Worm (Caenorhabditis elegans) whole organism, midembryonic: ENCODE results near the gene nas-15.
A peak's percentile ranks its signal among the peaks of the same experiment; 100 is the strongest.

Source experiments
- T22C8.4 ChIP-seq: fragments of 200-800 bp; sonication (Bioruptor generic); IDR thresholded peaks from 2 replicates; pipeline ENCODE4 v1.3.6; 2022; ENCODE audit warnings: missing genetic modification characterization, missing compliant biosample characterization
- cog-1 ChIP-seq: sonication (generic microtip); optimal IDR thresholded peaks from 2 replicates; lab custom pipeline; 2016; ENCODE audit warnings: missing genetic modification characterization, missing compliant biosample characterization
- flt-1 ChIP-seq: fragments of 200-800 bp; sonication (Bioruptor generic); IDR thresholded peaks from 2 replicates; pipeline ENCODE4 v1.3.6; 2022; ENCODE audit warnings: missing genetic modification characterization, missing compliant biosample characterization
- klf-2 ChIP-seq: fragments of 200-800 bp; sonication (Bioruptor generic); conservative IDR thresholded peaks from 2 replicates; pipeline ENCODE4 v1.3.6; 2022; ENCODE audit warnings: missing genetic modification reagents, missing genetic modification characterization, missing compliant biosample characterization
- med-1 ChIP-seq: sonication (generic microtip); optimal IDR thresholded peaks from 2 replicates; lab custom pipeline; 2017; ENCODE audit warnings: missing genetic modification characterization, mild to moderate bottlenecking, missing compliant biosample characterization, antibody characterized with exemption, missing genetic modification reagents; ENCODE audit not compliant: insufficient read depth
- ref-1 ChIP-seq: fragments of 200-800 bp; sonication (Bioruptor generic); conservative IDR thresholded peaks from 2 replicates; pipeline ENCODE4 v1.3.6; 2022; ENCODE audit warnings: missing genetic modification reagents, missing genetic modification characterization, missing compliant biosample characterization
- tab-1 ChIP-seq: fragments of 200-800 bp; sonication (Bioruptor generic); IDR thresholded peaks from 2 replicates; pipeline ENCODE4 v1.3.6; 2022; ENCODE audit warnings: missing genetic modification characterization, missing compliant biosample characterization
- ztf-23 ChIP-seq: fragments of 200-800 bp; sonication (Bioruptor generic); IDR thresholded peaks from 2 replicates; pipeline ENCODE4 v1.3.6; 2022; ENCODE audit warnings: missing genetic modification reagents, missing genetic modification characterization, missing compliant biosample characterization
- ztf-29 ChIP-seq: fragments of 200-800 bp; sonication (Bioruptor generic); IDR thresholded peaks from 2 replicates; pipeline ENCODE4 v1.3.6; 2022; ENCODE audit warnings: missing genetic modification reagents, missing genetic modification characterization, missing compliant biosample characterization

Gene nas-15

ce11 chrX:790593-790992 lies 13.1 kb downstream of the nas-15 start:
- TF ChIP-seq ref-1 (no peak), ztf-29 (no peak), med-1 (GFP tag; lab: Kevin White, UChicago) (no peak), flt-1 (GFP tag; lab: Robert Waterston, UW) (no peak), cog-1 (tag; lab: Kevin White, UChicago) (no peak), T22C8.4 (GFP tag; lab: Robert Waterston, UW) (no peak)

ce11 chrX:802478-802877 lies 25.0 kb downstream of the nas-15 start, which contains the start of gene gtr-1:
TSS of gene gtr-1 (plus strand) at chrX:802778.
- TF ChIP-seq klf-2 (GFP tag; lab: Robert Waterston, UW) (no peak), tab-1 (GFP tag; lab: Robert Waterston, UW) (no peak), ztf-23 (GFP tag; lab: Robert Waterston, UW) (no peak), ztf-29 (no peak), cog-1 (tag; lab: Kevin White, UChicago) (no peak), flt-1 (GFP tag; lab: Robert Waterston, UW) (no peak), ref-1 (no peak), T22C8.4 (GFP tag; lab: Robert Waterston, UW) (no peak), med-1 (GFP tag; lab: Kevin White, UChicago) (no peak)

DNA sequence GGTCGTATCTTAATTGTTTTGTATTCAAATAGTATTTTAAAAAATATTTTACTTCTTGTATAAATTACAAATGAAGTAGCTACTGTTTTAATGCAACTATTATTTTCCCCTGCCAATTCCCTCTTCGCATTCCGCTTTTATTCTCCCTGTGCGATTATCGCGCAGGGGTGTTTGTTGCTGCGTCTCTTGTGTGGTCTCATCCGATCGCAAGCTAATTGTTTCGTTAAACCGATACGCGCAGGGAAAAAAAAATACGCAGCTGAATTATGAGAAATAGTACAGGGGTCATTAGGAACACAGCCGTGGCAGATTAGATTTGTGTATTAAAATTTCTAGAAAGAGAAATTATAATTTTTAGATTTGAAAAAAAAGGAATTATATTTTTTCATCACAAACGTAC lies 29.0 kb downstream of the nas-15 start:
- TF ChIP-seq med-1 (GFP tag; lab: Kevin White, UChicago): peak; percentile 57
- peak; percentile 87 for TF ChIP-seq klf-2 (GFP tag; lab: Robert Waterston, UW)
- peak; percentile 83 for TF ChIP-seq tab-1 (GFP tag; lab: Robert Waterston, UW)
- peak; percentile 85 for TF ChIP-seq ztf-23 (GFP tag; lab: Robert Waterston, UW)
- TF ChIP-seq ztf-29: peak; percentile 73
- TF ChIP-seq ref-1: 0 out of 2 replicates have a peak, but pooled peaks have one; percentile 16
- no peak for TF ChIP-seq T22C8.4 (GFP tag; lab: Robert Waterston, UW)
- peak; percentile 98 for TF ChIP-seq cog-1 (tag; lab: Kevin White, UChicago)
- peak; percentile 87 for TF ChIP-seq flt-1 (GFP tag; lab: Robert Waterston, UW)

DNA sequence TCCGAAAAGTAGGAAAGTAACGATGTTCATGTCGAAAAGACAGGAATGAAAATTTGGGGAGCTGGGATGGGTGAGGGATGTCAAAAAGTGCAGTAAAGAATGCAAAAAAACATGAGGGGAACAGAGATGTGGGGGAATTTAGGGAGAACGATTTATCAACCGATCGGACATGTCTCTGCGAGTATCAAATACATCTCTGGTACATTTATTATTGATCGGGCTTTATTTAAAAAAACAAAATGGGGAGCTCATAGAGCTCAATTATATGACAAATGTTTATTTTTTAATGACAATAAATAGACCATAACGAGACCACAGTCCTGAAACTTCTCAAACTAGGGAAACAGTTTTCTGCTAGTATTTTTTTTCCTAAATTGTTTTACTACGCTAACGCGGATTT lies 33.2 kb downstream of the nas-15 start, which contains the start of gene F25E2.2:
Gene F25E2.2, minus strand, starts transcription at position 101 of the 400 bp plus-strand sequence.
- no peak for TF ChIP-seq ztf-23 (GFP tag; lab: Robert Waterston, UW)
- TF ChIP-seq tab-1 (GFP tag; lab: Robert Waterston, UW): no peak
- no peak for TF ChIP-seq cog-1 (tag; lab: Kevin White, UChicago)
- no peak for TF ChIP-seq ztf-29
- no peak for TF ChIP-seq med-1 (GFP tag; lab: Kevin White, UChicago)
- TF ChIP-seq ref-1: no peak
- no peak for TF ChIP-seq flt-1 (GFP tag; lab: Robert Waterston, UW)
- TF ChIP-seq klf-2 (GFP tag; lab: Robert Waterston, UW): no peak
- TF ChIP-seq T22C8.4 (GFP tag; lab: Robert Waterston, UW): no peak

ce11 chrX:812264-812663 lies 34.7 kb downstream of the nas-15 start:
- TF ChIP-seq flt-1 (GFP tag; lab: Robert Waterston, UW): no peak
- TF ChIP-seq ztf-29: no peak
- TF ChIP-seq cog-1 (tag; lab: Kevin White, UChicago): no peak

- TF ChIP-seq med-1 (GFP tag; lab: Kevin White, UChicago): no peak
- no peak for TF ChIP-seq ztf-29
Measured at ce11 chrX:813063-813462, 35.5 kb downstream of the nas-15 start, which contains the start of gene F25E2.3. TSS of gene F25E2.3 (minus strand) at chrX:813163.

DNA sequence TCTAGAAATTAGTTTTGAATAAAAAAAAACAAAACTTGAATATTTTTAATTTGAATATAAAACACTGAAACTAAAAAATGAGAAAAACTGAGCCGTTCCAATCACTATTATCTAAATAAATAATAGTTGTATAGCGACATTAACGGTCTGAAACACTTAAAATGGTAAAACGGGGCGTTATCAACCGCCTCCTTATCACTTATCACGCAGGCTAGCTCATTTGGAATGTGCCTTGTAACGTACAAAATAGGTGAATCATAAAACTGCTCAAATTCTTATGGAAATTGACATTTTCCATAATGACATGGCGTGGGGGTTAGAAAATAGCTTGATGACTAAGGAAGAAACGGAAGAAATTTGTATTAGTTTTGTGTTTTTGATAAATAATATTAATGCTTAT lies 38.4 kb downstream of the nas-15 start, which contains the start of gene ifd-2:
Gene ifd-2, minus strand, starts transcription at position 1 of the 400 bp plus-strand sequence.
- TF ChIP-seq med-1 (GFP tag; lab: Kevin White, UChicago): no peak
- no peak for TF ChIP-seq cog-1 (tag; lab: Kevin White, UChicago)
- TF ChIP-seq ztf-29: no peak
- TF ChIP-seq klf-2 (GFP tag; lab: Robert Waterston, UW): no peak
- no peak for TF ChIP-seq ref-1
- no peak for TF ChIP-seq flt-1 (GFP tag; lab: Robert Waterston, UW)
- TF ChIP-seq ztf-23 (GFP tag; lab: Robert Waterston, UW): no peak
- no peak for TF ChIP-seq T22C8.4 (GFP tag; lab: Robert Waterston, UW)

- no peak for TF ChIP-seq flt-1 (GFP tag; lab: Robert Waterston, UW)
- TF ChIP-seq T22C8.4 (GFP tag; lab: Robert Waterston, UW): no peak
- TF ChIP-seq ztf-23 (GFP tag; lab: Robert Waterston, UW): no peak
- TF ChIP-seq cog-1 (tag; lab: Kevin White, UChicago): no peak
- TF ChIP-seq tab-1 (GFP tag; lab: Robert Waterston, UW): no peak
- TF ChIP-seq ref-1: no peak
- TF ChIP-seq ztf-29: no peak
- TF ChIP-seq klf-2 (GFP tag; lab: Robert Waterston, UW): no peak
- no peak for TF ChIP-seq med-1 (GFP tag; lab: Kevin White, UChicago)
Measured at ce11 chrX:817984-818383, 40.5 kb downstream of the nas-15 start.

- TF ChIP-seq ztf-23 (GFP tag; lab: Robert Waterston, UW): no peak
- TF ChIP-seq cog-1 (tag; lab: Kevin White, UChicago): no peak
- TF ChIP-seq ref-1: no peak
- no peak for TF ChIP-seq T22C8.4 (GFP tag; lab: Robert Waterston, UW)
- TF ChIP-seq ztf-29: no peak
- no peak for TF ChIP-seq med-1 (GFP tag; lab: Kevin White, UChicago)
- no peak for TF ChIP-seq flt-1 (GFP tag; lab: Robert Waterston, UW)
- TF ChIP-seq klf-2 (GFP tag; lab: Robert Waterston, UW): no peak
- no peak for TF ChIP-seq tab-1 (GFP tag; lab: Robert Waterston, UW)
Measured at ce11 chrX:823736-824135, 46.2 kb downstream of the nas-15 start.

ce11 chrX:825375-825774 lies 47.9 kb downstream of the nas-15 start, which contains the start of gene daf-3:
TSS of gene daf-3 (minus strand) at chrX:825475.
- TF ChIP-seq cog-1 (tag; lab: Kevin White, UChicago) (no peak), ztf-29 (no peak), ztf-23 (GFP tag; lab: Robert Waterston, UW) (no peak), med-1 (GFP tag; lab: Kevin White, UChicago) (no peak), flt-1 (GFP tag; lab: Robert Waterston, UW) (no peak), klf-2 (GFP tag; lab: Robert Waterston, UW) (no peak), T22C8.4 (GFP tag; lab: Robert Waterston, UW) (no peak), tab-1 (GFP tag; lab: Robert Waterston, UW) (no peak)
